Fruit fly (Drosophila melanogaster) whole organism, prepupa: Measurements from ENCODE around the gene CG33687.

ENCODE experiments used
- CG10631 ChIP-seq: fragments of 200-800 bp; sonication (Bioruptor generic); optimal IDR thresholded peaks from 2 replicates; lab custom pipeline; 2016; ENCODE audit warnings: missing biosample characterization, missing genetic modification characterization
- CG10669 ChIP-seq: fragments of 200-800 bp; sonication (Bioruptor generic); optimal IDR thresholded peaks from 3 replicates; lab custom pipeline; 2018; ENCODE audit warnings: missing biosample characterization, mild to moderate bottlenecking, missing genetic modification characterization, moderate library complexity
- CG11294 ChIP-seq: fragments of 200-800 bp; sonication (Bioruptor generic); IDR thresholded peaks from 2 replicates; pipeline ENCODE4 v1.3.6; 2022; ENCODE audit warnings: missing biosample characterization, missing genetic modification characterization
- CG11762 ChIP-seq: fragments of 200-800 bp; sonication (Bioruptor generic); optimal IDR thresholded peaks from 3 replicates; lab custom pipeline; 2016; ENCODE audit warnings: missing biosample characterization, missing genetic modification characterization; ENCODE audit not compliant: insufficient read depth
- CG15336 ChIP-seq: fragments of 200-800 bp; sonication (Bioruptor generic); IDR thresholded peaks from 2 replicates; pipeline ENCODE4 v1.3.6; 2022; ENCODE audit warnings: missing biosample characterization, missing genetic modification characterization
- CG1621 ChIP-seq: fragments of 200-800 bp; sonication (Bioruptor generic); optimal IDR thresholded peaks from 3 replicates; lab custom pipeline; 2018; ENCODE audit warnings: missing biosample characterization, mild to moderate bottlenecking, missing genetic modification characterization
- CG16779 ChIP-seq: fragments of 200-800 bp; sonication (Bioruptor generic); optimal IDR thresholded peaks from 3 replicates; lab custom pipeline; 2017; ENCODE audit warnings: missing biosample characterization, mild to moderate bottlenecking, missing genetic modification characterization
- CG31627 ChIP-seq: fragments of 200-800 bp; sonication (Bioruptor generic); optimal IDR thresholded peaks from 3 replicates; lab custom pipeline; 2016; ENCODE audit warnings: missing biosample characterization, missing genetic modification characterization
- CG32006 ChIP-seq: fragments of 200-800 bp; sonication (Bioruptor generic); optimal IDR thresholded peaks from 3 replicates; lab custom pipeline; 2017; ENCODE audit warnings: missing biosample characterization, mild to moderate bottlenecking, missing genetic modification characterization
- CG34406 ChIP-seq: fragments of 200-800 bp; sonication (Bioruptor generic); optimal IDR thresholded peaks from 3 replicates; lab custom pipeline; 2016; ENCODE audit warnings: missing biosample characterization, missing genetic modification characterization
- CG3919 ChIP-seq: fragments of 200-800 bp; sonication (Bioruptor generic); optimal IDR thresholded peaks from 3 replicates; lab custom pipeline; 2016; ENCODE audit warnings: missing biosample characterization, missing genetic modification characterization
- CG4318 ChIP-seq: fragments of 200-800 bp; sonication (Bioruptor generic); optimal IDR thresholded peaks from 3 replicates; lab custom pipeline; 2017; ENCODE audit warnings: missing biosample characterization, mild to moderate bottlenecking, missing genetic modification characterization
- CG6163 ChIP-seq: fragments of 200-800 bp; sonication (Bioruptor generic); IDR thresholded peaks from 3 replicates; pipeline ENCODE4 v1.3.6; 2022; ENCODE audit warnings: missing biosample characterization, missing genetic modification characterization
- CG6276 ChIP-seq: fragments of 200-800 bp; sonication (Bioruptor generic); optimal IDR thresholded peaks from 2 replicates; lab custom pipeline; 2017; ENCODE audit warnings: missing biosample characterization, mild to moderate bottlenecking, missing genetic modification characterization
- CG6792 ChIP-seq: fragments of 200-800 bp; sonication (Bioruptor generic); optimal IDR thresholded peaks from 3 replicates; lab custom pipeline; 2016; ENCODE audit warnings: missing biosample characterization, missing genetic modification characterization
- CG6854 ChIP-seq: fragments of 200-800 bp; sonication (Bioruptor generic); optimal IDR thresholded peaks from 2 replicates; lab custom pipeline; 2017; ENCODE audit warnings: missing biosample characterization, mild to moderate bottlenecking, missing genetic modification characterization
- CG7368 ChIP-seq: fragments of 200-800 bp; sonication (Bioruptor generic); optimal IDR thresholded peaks from 3 replicates; lab custom pipeline; 2016; ENCODE audit warnings: missing biosample characterization, missing genetic modification characterization
- CG8319 ChIP-seq: fragments of 200-800 bp; sonication (Bioruptor generic); optimal IDR thresholded peaks from 3 replicates; lab custom pipeline; 2016; ENCODE audit warnings: missing biosample characterization, missing genetic modification characterization
- Eip78C ChIP-seq: fragments of 200-800 bp; sonication (Bioruptor generic); peaks from one replicate; lab custom pipeline; 2016; ENCODE audit warnings: missing biosample characterization, missing genetic modification characterization
- Eip93F ChIP-seq: fragments of 200-800 bp; sonication (Bioruptor generic); optimal IDR thresholded peaks from 2 replicates; lab custom pipeline; 2016; ENCODE audit warnings: missing biosample characterization, mild to moderate bottlenecking, missing genetic modification characterization
- Ets21C ChIP-seq: fragments of 200-800 bp; sonication (Bioruptor generic); optimal IDR thresholded peaks from 3 replicates; lab custom pipeline; 2016; ENCODE audit warnings: missing biosample characterization, missing genetic modification characterization
- Gug ChIP-seq: fragments of 200-800 bp; sonication (Bioruptor generic); IDR thresholded peaks from 2 replicates; pipeline ENCODE4 v1.3.6; 2022; ENCODE audit warnings: missing biosample characterization, missing genetic modification characterization
- Hr38 ChIP-seq: sonication (Bioruptor generic); optimal IDR thresholded peaks from 2 replicates; lab custom pipeline; 2016; ENCODE audit warnings: missing biosample characterization, missing genetic modification characterization
- Hr39 ChIP-seq: fragments of 200-800 bp; sonication (Bioruptor generic); optimal IDR thresholded peaks from 2 replicates; lab custom pipeline; 2016; ENCODE audit warnings: missing biosample characterization, missing genetic modification characterization
- Lpt ChIP-seq: fragments of 200-800 bp; sonication (Bioruptor generic); optimal IDR thresholded peaks from 3 replicates; lab custom pipeline; 2016; ENCODE audit warnings: missing biosample characterization, missing genetic modification characterization
- OdsH ChIP-seq: fragments of 200-800 bp; sonication (Bioruptor generic); optimal IDR thresholded peaks from 3 replicates; lab custom pipeline; 2016; ENCODE audit warnings: missing biosample characterization, missing genetic modification characterization
- Smox ChIP-seq: fragments of 200-800 bp; sonication (Bioruptor generic); optimal IDR thresholded peaks from 3 replicates; lab custom pipeline; 2016; ENCODE audit warnings: missing biosample characterization, missing genetic modification characterization
- Sox102F ChIP-seq: fragments of 200-800 bp; sonication (Bioruptor generic); optimal IDR thresholded peaks from 2 replicates; lab custom pipeline; 2016; ENCODE audit warnings: missing biosample characterization, mild to moderate bottlenecking, missing genetic modification characterization
- Sox14 ChIP-seq: fragments of 200-800 bp; sonication (Bioruptor generic); optimal IDR thresholded peaks from 3 replicates; lab custom pipeline; 2016; ENCODE audit warnings: missing biosample characterization, missing genetic modification characterization
- Sox15 ChIP-seq: fragments of 200-800 bp; sonication (Bioruptor generic); optimal IDR thresholded peaks from 3 replicates; lab custom pipeline; 2016; ENCODE audit warnings: missing biosample characterization, missing genetic modification characterization
- achi ChIP-seq: fragments of 200-800 bp; sonication (Bioruptor generic); optimal IDR thresholded peaks from 3 replicates; lab custom pipeline; 2016; ENCODE audit warnings: missing biosample characterization, missing genetic modification characterization
- cyc ChIP-seq: fragments of 200-800 bp; sonication (Bioruptor generic); optimal IDR thresholded peaks from 3 replicates; lab custom pipeline; 2016; ENCODE audit warnings: missing biosample characterization, missing genetic modification characterization
- dac ChIP-seq: fragments of 200-800 bp; sonication (Bioruptor generic); optimal IDR thresholded peaks from 2 replicates; lab custom pipeline; 2017; ENCODE audit warnings: missing biosample characterization, mild to moderate bottlenecking, missing genetic modification characterization
- dsx ChIP-seq: fragments of 200-800 bp; optimal IDR thresholded peaks from 3 replicates; lab custom pipeline; 2019; ENCODE audit warnings: missing biosample characterization, mild to moderate bottlenecking, missing genetic modification characterization, moderate library complexity; ENCODE audit not compliant: poor library complexity, severe bottlenecking
- eg ChIP-seq: fragments of 200-800 bp; sonication (Bioruptor generic); IDR thresholded peaks from 3 replicates; pipeline ENCODE4 v1.3.6; 2022; ENCODE audit warnings: missing biosample characterization, missing genetic modification characterization
- esn ChIP-seq: fragments of 200-800 bp; sonication (Bioruptor generic); optimal IDR thresholded peaks from 2 replicates; lab custom pipeline; 2016; ENCODE audit warnings: missing biosample characterization, mild to moderate bottlenecking, missing genetic modification characterization, moderate library complexity
- fd85E ChIP-seq: fragments of 200-800 bp; sonication (Bioruptor generic); optimal IDR thresholded peaks from 3 replicates; lab custom pipeline; 2016; ENCODE audit warnings: missing biosample characterization, missing genetic modification characterization
- fkh ChIP-seq: fragments of 200-800 bp; sonication (Bioruptor generic); optimal IDR thresholded peaks from 3 replicates; lab custom pipeline; 2017; ENCODE audit warnings: missing biosample characterization, mild to moderate bottlenecking, missing genetic modification characterization, moderate library complexity
- lz ChIP-seq: fragments of 200-800 bp; sonication (Bioruptor generic); optimal IDR thresholded peaks from 3 replicates; lab custom pipeline; 2016; ENCODE audit warnings: missing biosample characterization, missing genetic modification characterization
- pdm3 ChIP-seq: fragments of 200-800 bp; sonication (Bioruptor generic); optimal IDR thresholded peaks from 3 replicates; lab custom pipeline; 2016; ENCODE audit warnings: missing biosample characterization, missing genetic modification characterization
- salr ChIP-seq, 2 experiments: fragments of 200-800 bp; sonication (Bioruptor generic); optimal IDR thresholded peaks; 3 replicates each; lab custom pipeline; 2016 to 2018; ENCODE audit warnings: missing biosample characterization in 2 of 2, missing genetic modification characterization in 2 of 2, mild to moderate bottlenecking in 1 of 2
- spab ChIP-seq: fragments of 200-800 bp; sonication (Bioruptor generic); optimal IDR thresholded peaks from 2 replicates; lab custom pipeline; 2017; ENCODE audit warnings: missing biosample characterization, mild to moderate bottlenecking, missing genetic modification characterization, missing genetic modification reagents
- ss ChIP-seq, 2 experiments: fragments of 200-800 bp; sonication (Bioruptor generic); optimal IDR thresholded peaks; 2 replicates in 1 of 2; 3 replicates in 1 of 2; lab custom pipeline; 2017 to 2018; ENCODE audit warnings: mild to moderate bottlenecking in 2 of 2, missing biosample characterization in 2 of 2, missing genetic modification characterization in 2 of 2, moderate library complexity in 1 of 2
- svp ChIP-seq: fragments of 200-800 bp; sonication (Bioruptor generic); peaks from one replicate; lab custom pipeline; 2016; ENCODE audit warnings: missing biosample characterization, missing genetic modification characterization
- topi ChIP-seq: fragments of 200-800 bp; sonication (Bioruptor generic); optimal IDR thresholded peaks from 3 replicates; lab custom pipeline; 2016; ENCODE audit warnings: missing biosample characterization, missing genetic modification characterization
- vri ChIP-seq: fragments of 200-800 bp; sonication (Bioruptor generic); optimal IDR thresholded peaks from 3 replicates; lab custom pipeline; 2016; ENCODE audit warnings: missing biosample characterization, mild to moderate bottlenecking, missing genetic modification characterization

CG33687 gene

dm6 chr3L:16161847-16162556 is 35.7 kb upstream of the CG33687 start (continued):
- TF ChIP-seq CG10669 (peak; percentile 62), pdm3 (GFP tag; lab: Kevin White, UChicago) (peak; percentile 83), cyc (GFP tag; lab: Kevin White, UChicago) (peak; percentile 45), CG8319 (peak; percentile 31), Eip78C (GFP tag; lab: Kevin White, UChicago) (peak; percentile 93), ss (GFP tag; optimal IDR thresholded peaks at IDR 0.05; lab: Kevin White, UChicago) (peak in 1 of 2 experiments; percentile 50), CG10631 (GFP tag; lab: Kevin White, UChicago) (peak; percentile 74), spab (GFP tag; lab: Kevin White, UChicago) (peak; percentile 49), Hr39 (GFP tag; lab: Kevin White, UChicago) (peak; percentile 48)

DNA sequence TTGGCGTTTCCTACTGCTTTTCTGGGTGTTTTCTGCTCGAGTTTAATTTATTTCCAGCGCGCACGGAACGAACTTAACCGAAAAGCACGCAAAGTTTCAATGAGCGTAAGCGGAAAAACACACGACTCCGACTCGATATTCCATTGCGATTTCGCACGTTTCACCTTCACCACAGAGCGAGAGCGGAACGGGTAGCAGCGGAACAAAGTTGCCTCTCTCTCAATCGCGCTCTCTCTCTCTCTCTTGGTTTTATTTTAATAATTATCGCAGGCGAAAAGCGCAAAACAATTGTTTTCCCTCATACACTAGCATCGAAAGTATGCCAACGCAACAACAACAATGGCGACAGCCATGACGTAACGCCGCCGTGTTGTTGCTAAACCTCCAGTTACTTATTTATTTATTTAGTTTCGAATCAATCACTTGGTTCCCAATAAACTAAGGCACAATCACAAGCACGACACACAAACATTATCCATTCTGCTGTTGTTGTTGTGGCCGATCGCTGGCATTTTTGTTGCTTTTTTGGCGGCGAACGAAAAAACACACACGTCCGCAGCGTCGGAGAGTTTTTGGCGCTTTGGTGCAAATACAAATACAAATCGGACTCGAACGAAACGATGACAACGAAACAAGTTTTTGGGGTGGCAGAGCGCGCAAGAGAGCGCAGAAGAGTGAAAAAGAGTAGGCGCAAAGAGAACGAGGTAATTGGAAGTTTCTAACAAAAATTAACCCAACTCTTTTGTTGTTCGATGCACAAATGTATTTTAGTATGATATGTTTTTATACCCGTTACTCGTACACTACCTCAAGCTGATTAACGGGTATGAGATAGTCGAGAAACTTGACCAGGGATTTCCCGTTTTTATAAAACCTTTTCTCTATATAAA is 33.3 kb upstream of the CG33687 start, which contains the start of gene CG5151:
TSS of gene CG5151 (minus strand) at position 552 of the 890 bp plus-strand sequence.
- no peak for TF ChIP-seq lz (GFP tag; lab: Kevin White, UChicago)
- TF ChIP-seq CG3919 = peak; percentile 27
- peak; percentile 33 for TF ChIP-seq Smox
- no peak for TF ChIP-seq CG8319
- no peak for TF ChIP-seq Ets21C
- TF ChIP-seq fd85E (GFP tag; lab: Kevin White, UChicago) = no peak
- TF ChIP-seq CG10631 (GFP tag; lab: Kevin White, UChicago) = no peak
- TF ChIP-seq dac = no peak
- 0 out of 2 replicates have a peak, but pooled peaks have one; percentile 19 for TF ChIP-seq CG11294
- TF ChIP-seq spab (GFP tag; lab: Kevin White, UChicago) = peak; percentile 7
- TF ChIP-seq CG34406 (GFP tag; lab: Kevin White, UChicago) = no peak
- TF ChIP-seq cyc (GFP tag; lab: Kevin White, UChicago) = no peak
- no peak for TF ChIP-seq CG11762
- TF ChIP-seq CG6792 (GFP tag; lab: Kevin White, UChicago) = no peak
- TF ChIP-seq fkh (GFP tag; lab: Kevin White, UChicago) = peak; percentile 65
- peak; percentile 21 for TF ChIP-seq Lpt
- TF ChIP-seq CG7368 (GFP tag; lab: Kevin White, UChicago) = peak; percentile 18
- TF ChIP-seq Sox15 (GFP tag; lab: Kevin White, UChicago) = no peak
- TF ChIP-seq svp = peak; percentile 64
- peak; percentile 48 for TF ChIP-seq Sox14 (GFP tag; lab: Kevin White, UChicago)
- peak; percentile 36 for TF ChIP-seq CG32006 (GFP tag; lab: Kevin White, UChicago)
- TF ChIP-seq vri (GFP tag; lab: Kevin White, UChicago) = peak; percentile 90
- TF ChIP-seq CG6276 (GFP tag; lab: Kevin White, UChicago) = peak; percentile 59
- TF ChIP-seq CG6854 (GFP tag; lab: Kevin White, UChicago) = peak; percentile 75
- TF ChIP-seq achi (GFP tag; lab: Kevin White, UChicago) = peak; percentile 28
- TF ChIP-seq Eip93F = peak; percentile 57
- TF ChIP-seq salr (GFP tag; optimal IDR thresholded peaks at IDR 0.05; lab: Kevin White, UChicago) = no peak
- TF ChIP-seq CG16779 (tag; lab: Kevin White, UChicago) = peak; percentile 17
- TF ChIP-seq Hr38 (GFP tag; lab: Kevin White, UChicago) = no peak
- TF ChIP-seq dsx (GFP tag; lab: Kevin White, UChicago) = peak; percentile 57
- TF ChIP-seq Sox102F (GFP tag; lab: Kevin White, UChicago) = peak; percentile 70
- TF ChIP-seq CG4318 (GFP tag; lab: Kevin White, UChicago) = no peak
- TF ChIP-seq CG31627 (GFP tag; lab: Kevin White, UChicago) = no peak
- TF ChIP-seq esn (GFP tag; lab: Kevin White, UChicago) = peak; percentile 40
- TF ChIP-seq CG6163 (GFP tag; lab: Robert Waterston, UW) = peak; percentile 59; the same call in 2 of the 3 replicates
- TF ChIP-seq Gug (GFP tag; lab: Robert Waterston, UW) = no peak
- TF ChIP-seq topi (GFP tag; lab: Kevin White, UChicago) = peak; percentile 30
- no peak for TF ChIP-seq OdsH
- peak; percentile 11 for TF ChIP-seq CG10669
- TF ChIP-seq CG1621 = peak; percentile 40
- TF ChIP-seq CG15336 (GFP tag; lab: Robert Waterston, UW) = no peak; the same call in none of the 2 replicates
- TF ChIP-seq eg (GFP tag; lab: Robert Waterston, UW) = peak; percentile 67; the same call in 2 of the 3 replicates
